Fruit fly (Drosophila melanogaster) whole organism, embryonic: ENCODE results near the gene CG14326.

Experiments used
- Adf1 ChIP-seq: fragments of 200-800 bp; sonication (Bioruptor generic); IDR thresholded peaks from 2 replicates; pipeline ENCODE4 v1.3.6; 2022; ENCODE audit warnings: missing biosample characterization, missing genetic modification characterization
- Bgb ChIP-seq: fragments of 200-800 bp; sonication (Bioruptor generic); IDR thresholded peaks from 2 replicates; pipeline ENCODE4 v1.3.6; 2022; ENCODE audit warnings: missing biosample characterization, missing genetic modification characterization; ENCODE audit not compliant: partially characterized antibody
- CG10462 ChIP-seq: fragments of 200-800 bp; sonication (Bioruptor generic); optimal IDR thresholded peaks from 2 replicates; lab custom pipeline; 2016; ENCODE audit warnings: missing biosample characterization, missing genetic modification characterization
- CG12769 ChIP-seq: fragments of 200-800 bp; sonication (Bioruptor generic); optimal IDR thresholded peaks from 2 replicates; lab custom pipeline; 2019; ENCODE audit warnings: missing biosample characterization, mild to moderate bottlenecking, missing genetic modification characterization, moderate library complexity
- CG16813 ChIP-seq: fragments of 200-800 bp; sonication (Bioruptor generic); IDR thresholded peaks from 3 replicates; pipeline ENCODE4 v1.3.6; 2022; ENCODE audit warnings: missing biosample characterization, missing genetic modification characterization; ENCODE audit not compliant: partially characterized antibody
- CG17359 ChIP-seq: fragments of 200-800 bp; sonication (Bioruptor generic); optimal IDR thresholded peaks from 3 replicates; lab custom pipeline; 2018; ENCODE audit warnings: missing biosample characterization, mild to moderate bottlenecking, missing genetic modification characterization, moderate library complexity
- CG2678 ChIP-seq: fragments of 200-800 bp; sonication (Bioruptor generic); optimal IDR thresholded peaks from 3 replicates; lab custom pipeline; 2019; ENCODE audit warnings: missing biosample characterization, mild to moderate bottlenecking, missing genetic modification characterization, moderate library complexity
- CG3065 ChIP-seq: fragments of 200-800 bp; sonication (Bioruptor generic); optimal IDR thresholded peaks from 2 replicates; lab custom pipeline; 2016; ENCODE audit warnings: missing biosample characterization, missing genetic modification characterization
- CG3407 ChIP-seq: fragments of 200-800 bp; sonication (Bioruptor generic); optimal IDR thresholded peaks from 2 replicates; lab custom pipeline; 2018; ENCODE audit warnings: missing biosample characterization, mild to moderate bottlenecking, missing genetic modification characterization
- CG34224 ChIP-seq: fragments of 200-800 bp; sonication (Bioruptor generic); IDR thresholded peaks from 3 replicates; pipeline ENCODE4 v1.3.6; 2022; ENCODE audit warnings: missing biosample characterization, missing genetic modification characterization; ENCODE audit not compliant: partially characterized antibody
- CG34376 ChIP-seq: fragments of 200-800 bp; sonication (Bioruptor generic); optimal IDR thresholded peaks from 2 replicates; lab custom pipeline; 2018; ENCODE audit warnings: missing biosample characterization, mild to moderate bottlenecking, missing genetic modification characterization
- CG6791 ChIP-seq: fragments of 200-800 bp; sonication (Bioruptor generic); IDR thresholded peaks from 3 replicates; pipeline ENCODE4 v1.3.6; 2022; ENCODE audit warnings: missing biosample characterization, missing genetic modification characterization; ENCODE audit not compliant: partially characterized antibody
- CG7963 ChIP-seq: fragments of 200-800 bp; sonication (Bioruptor generic); IDR thresholded peaks from 3 replicates; pipeline ENCODE4 v1.3.6; 2022; ENCODE audit warnings: missing biosample characterization, missing genetic modification characterization; ENCODE audit not compliant: partially characterized antibody
- CG9215 ChIP-seq: fragments of 200-800 bp; sonication (Bioruptor generic); IDR thresholded peaks from 2 replicates; pipeline ENCODE4 v1.3.6; 2022; ENCODE audit warnings: missing biosample characterization, missing genetic modification characterization
- CG9876 ChIP-seq: fragments of 200-800 bp; sonication (Bioruptor generic); optimal IDR thresholded peaks from 2 replicates; lab custom pipeline; 2016; ENCODE audit warnings: missing biosample characterization, missing genetic modification characterization
- D19A ChIP-seq: fragments of 200-800 bp; optimal IDR thresholded peaks from 3 replicates; lab custom pipeline; 2019; ENCODE audit warnings: missing biosample characterization, mild to moderate bottlenecking, missing genetic modification characterization, moderate library complexity
- Eip74EF ChIP-seq, 2 experiments: fragments of 200-800 bp in 1 of 2; fragments of >200 bp in 1 of 2; sonication (Bioruptor generic) in 1 of 2; optimal IDR thresholded peaks; 2 replicates each; lab custom pipeline; 2017 to 2019; ENCODE audit warnings: missing biosample characterization in 2 of 2, missing genetic modification characterization in 2 of 2, mild to moderate bottlenecking in 1 of 2, moderate library complexity in 1 of 2
- HmgZ ChIP-seq: fragments of 200-800 bp; sonication (Bioruptor generic); optimal IDR thresholded peaks from 2 replicates; lab custom pipeline; 2018; ENCODE audit warnings: missing biosample characterization, mild to moderate bottlenecking, missing genetic modification characterization
- Med ChIP-seq: fragments of 200-800 bp; sonication (Bioruptor generic); peaks from one replicate; lab custom pipeline; 2016; ENCODE audit warnings: missing biosample characterization, missing genetic modification characterization, mild to moderate bottlenecking, inconsistent platforms, moderate library complexity
- Trl ChIP-seq, 3 experiments: fragments of >200 bp in 2 of 3; fragments of 200-800 bp in 1 of 3; sonication (Bioruptor generic) in 1 of 3; optimal IDR thresholded peaks; 2 replicates in 1 of 3; 3 replicates in 2 of 3; lab custom pipeline; 2016 to 2017; ENCODE audit warnings: missing biosample characterization in 1 of 3, missing genetic modification characterization in 1 of 3
- abd-A ChIP-seq: fragments of 200-800 bp; sonication (Bioruptor generic); optimal IDR thresholded peaks from 3 replicates; lab custom pipeline; 2019; ENCODE audit warnings: missing biosample characterization, mild to moderate bottlenecking, missing genetic modification characterization, moderate library complexity
- amos ChIP-seq: fragments of 200-800 bp; sonication (Bioruptor generic); IDR thresholded peaks from 2 replicates; pipeline ENCODE4 v1.3.6; 2022; ENCODE audit warnings: missing biosample characterization, missing genetic modification characterization; ENCODE audit not compliant: partially characterized antibody
- ato ChIP-seq: fragments of 200-800 bp; sonication (Bioruptor generic); IDR thresholded peaks from 2 replicates; pipeline ENCODE4 v1.3.6; 2022; ENCODE audit warnings: missing biosample characterization, missing genetic modification characterization; ENCODE audit not compliant: partially characterized antibody
- chinmo ChIP-seq: fragments of 200-800 bp; sonication (Bioruptor generic); IDR thresholded peaks from 4 replicates; pipeline ENCODE4 v1.3.6; 2022; ENCODE audit warnings: missing biosample characterization, missing genetic modification characterization; ENCODE audit not compliant: partially characterized antibody
- grn ChIP-seq: fragments of 200-800 bp; sonication (Bioruptor generic); optimal IDR thresholded peaks from 3 replicates; lab custom pipeline; 2017; ENCODE audit warnings: missing biosample characterization, missing genetic modification characterization
- hb ChIP-seq: fragments of 200-800 bp; sonication (Bioruptor generic); IDR thresholded peaks from 3 replicates; pipeline ENCODE4 v1.3.6; 2022; ENCODE audit warnings: missing biosample characterization, missing genetic modification characterization; ENCODE audit not compliant: partially characterized antibody
- hkb ChIP-seq, 2 experiments: fragments of 200-800 bp in 1 of 2; fragments of >200 bp in 1 of 2; sonication (Bioruptor generic) in 1 of 2; IDR thresholded peaks in 1 of 2; optimal IDR thresholded peaks in 1 of 2; 2 replicates each; pipeline versions ENCODE4 v1.3.6 to Lab custom; 2017 to 2022; ENCODE audit warnings: missing biosample characterization in 1 of 2, missing genetic modification characterization in 1 of 2
- jing ChIP-seq: fragments of 200-800 bp; sonication (Bioruptor generic); optimal IDR thresholded peaks from 2 replicates; lab custom pipeline; 2018; ENCODE audit warnings: missing biosample characterization, mild to moderate bottlenecking, missing genetic modification characterization
- lab ChIP-seq: fragments of 200-800 bp; sonication (Bioruptor generic); optimal IDR thresholded peaks from 3 replicates; lab custom pipeline; 2017; ENCODE audit warnings: missing biosample characterization, missing genetic modification characterization, mild to moderate bottlenecking, moderate library complexity, missing genetic modification reagents
- lmd ChIP-seq: fragments of 200-800 bp; sonication (Bioruptor generic); IDR thresholded peaks from 2 replicates; pipeline ENCODE4 v1.3.6; 2022; ENCODE audit warnings: missing biosample characterization, missing genetic modification characterization
- maf-S ChIP-seq: fragments of 200-800 bp; sonication (Bioruptor generic); optimal IDR thresholded peaks from 2 replicates; lab custom pipeline; 2016; ENCODE audit warnings: missing biosample characterization, missing genetic modification characterization
- prd ChIP-seq, 3 experiments: fragments of >200 bp in 2 of 3; fragments of 200-800 bp in 1 of 3; sonication (Bioruptor generic) in 1 of 3; optimal IDR thresholded peaks in 2 of 3; IDR thresholded peaks in 1 of 3; 2 replicates in 2 of 3; 3 replicates in 1 of 3; pipeline versions ENCODE4 v1.3.6 to Lab custom; 2017 to 2022; ENCODE audit warnings: missing biosample characterization in 1 of 3, missing genetic modification characterization in 1 of 3
- run ChIP-seq: fragments of 200-800 bp; sonication (Bioruptor generic); optimal IDR thresholded peaks from 3 replicates; lab custom pipeline; 2018; ENCODE audit warnings: missing biosample characterization, mild to moderate bottlenecking, missing genetic modification characterization
- sd ChIP-seq: fragments of 200-800 bp; sonication (Bioruptor generic); optimal IDR thresholded peaks from 3 replicates; lab custom pipeline; 2018; ENCODE audit warnings: missing biosample characterization, mild to moderate bottlenecking, missing genetic modification characterization, moderate library complexity
- sna ChIP-seq: fragments of 200-800 bp; sonication (Bioruptor generic); IDR thresholded peaks from 2 replicates; pipeline ENCODE4 v1.3.6; 2022; ENCODE audit warnings: missing biosample characterization, missing genetic modification characterization; ENCODE audit not compliant: partially characterized antibody
- tna ChIP-seq: fragments of 200-800 bp; sonication (Bioruptor generic); IDR thresholded peaks from 2 replicates; pipeline ENCODE4 v1.3.6; 2022; ENCODE audit warnings: missing biosample characterization, missing genetic modification characterization; ENCODE audit not compliant: partially characterized antibody
- tx ChIP-seq: fragments of 200-800 bp; sonication (Bioruptor generic); optimal IDR thresholded peaks from 2 replicates; lab custom pipeline; 2016; ENCODE audit warnings: missing biosample characterization, missing genetic modification characterization
- vnd ChIP-seq: fragments of 200-800 bp; sonication (Bioruptor generic); IDR thresholded peaks from 3 replicates; pipeline ENCODE4 v1.3.6; 2022; ENCODE audit warnings: missing biosample characterization, missing genetic modification characterization; ENCODE audit not compliant: partially characterized antibody
- zfh1 ChIP-seq: fragments of 200-800 bp; sonication (Bioruptor generic); IDR thresholded peaks from 3 replicates; pipeline ENCODE4 v1.3.6; 2022; ENCODE audit warnings: missing biosample characterization, missing genetic modification characterization

CG14326 gene

dm6 chr3R:17645239-17645638, 26.3 kb downstream of the CG14326 start (continued):
- TF ChIP-seq CG3065 (GFP tag; lab: Kevin White, UChicago), result no peak
- TF ChIP-seq CG34376 (GFP tag; lab: Kevin White, UChicago), result peak; percentile 16
- no peak for TF ChIP-seq D19A (tag; lab: Kevin White, UChicago)
- peak; percentile 0 for TF ChIP-seq CG2678 (tag; lab: Kevin White, UChicago)
- TF ChIP-seq CG9215, result no peak
- TF ChIP-seq Trl (optimal IDR thresholded peaks at IDR 0.05; lab: Kevin White, UChicago), result no peak
- TF ChIP-seq Trl (GFP tag; optimal IDR thresholded peaks at IDR 0.05; lab: Kevin White, UChicago), result no peak
- TF ChIP-seq CG6791 (GFP tag; lab: Robert Waterston, UW), result peak; percentile 60; the same call in 1 of the 3 replicates
- TF ChIP-seq CG34224, result peak; percentile 54; the same call in 1 of the 3 replicates
- peak; percentile 28 for TF ChIP-seq Med (GFP tag; lab: Kevin White, UChicago)
- peak; percentile 46; the same call in 1 of the 2 replicates for TF ChIP-seq ato (GFP tag; lab: Robert Waterston, UW)
- TF ChIP-seq tna (GFP tag; lab: Robert Waterston, UW), result peak; percentile 64; the same call in 1 of the 2 replicates
- no peak for TF ChIP-seq maf-S (GFP tag; lab: Kevin White, UChicago)
- no peak for TF ChIP-seq HmgZ (tag; lab: Kevin White, UChicago)
- peak in 1 of 2 experiments; percentile 13 for TF ChIP-seq Eip74EF (GFP tag; optimal IDR thresholded peaks at IDR 0.05; lab: Kevin White, UChicago)
- TF ChIP-seq lmd (GFP tag; lab: Robert Waterston, UW), result no peak
- TF ChIP-seq abd-A (tag; lab: Kevin White, UChicago), result peak; percentile 36
- TF ChIP-seq sd (tag; lab: Kevin White, UChicago), result peak; percentile 63
- peak; percentile 63; the same call in 1 of the 2 replicates for TF ChIP-seq sna (GFP tag; lab: Robert Waterston, UW)
- TF ChIP-seq hb (GFP tag; lab: Robert Waterston, UW), result peak; percentile 48; the same call in 1 of the 3 replicates
- TF ChIP-seq Adf1 (GFP tag; lab: Robert Waterston, UW), result no peak
- TF ChIP-seq tx, result no peak
- no peak for TF ChIP-seq jing (GFP tag; lab: Kevin White, UChicago)
- peak; percentile 48; the same call in 2 of the 3 replicates for TF ChIP-seq CG16813 (GFP tag; lab: Robert Waterston, UW)
- TF ChIP-seq chinmo (GFP tag; lab: Robert Waterston, UW), result peak; percentile 84; the same call in 2 of the 4 replicates
- TF ChIP-seq CG12769 (tag; lab: Kevin White, UChicago), result peak; percentile 40
- TF ChIP-seq CG7963 (GFP tag; lab: Robert Waterston, UW), result peak; percentile 50; the same call in 1 of the 3 replicates
- no peak for TF ChIP-seq hkb (optimal IDR thresholded peaks at IDR 0.05; lab: Kevin White, UChicago)
- TF ChIP-seq hkb (GFP tag; IDR thresholded peaks at IDR 0.05; lab: Robert Waterston, UW), result peak; percentile 16; the same call in 1 of the 2 replicates
- no peak for TF ChIP-seq zfh1
- TF ChIP-seq CG9876, result no peak
- no peak for TF ChIP-seq lab (GFP tag; lab: Kevin White, UChicago)
- TF ChIP-seq grn (GFP tag; lab: Kevin White, UChicago), result no peak
- TF ChIP-seq vnd (GFP tag; lab: Robert Waterston, UW), result peak; percentile 58; the same call in 2 of the 3 replicates
- no peak for TF ChIP-seq CG3407 (GFP tag; lab: Kevin White, UChicago)
- TF ChIP-seq run (tag; lab: Kevin White, UChicago), result no peak
- TF ChIP-seq CG17359 (tag; lab: Kevin White, UChicago), result no peak
- no peak for TF ChIP-seq CG10462 (GFP tag; lab: Kevin White, UChicago)
- TF ChIP-seq Bgb (GFP tag; lab: Robert Waterston, UW), result peak; percentile 61
- no peak for TF ChIP-seq prd (optimal IDR thresholded peaks at IDR 0.05; lab: Kevin White, UChicago)
- TF ChIP-seq prd (GFP tag; IDR thresholded peaks at IDR 0.05; lab: Robert Waterston, UW), result no peak
- TF ChIP-seq amos (GFP tag; lab: Robert Waterston, UW), result peak; percentile 42; the same call in 1 of the 2 replicates
